Worm (Caenorhabditis elegans): Measurements from ENCODE around the gene srt-40.
"Not testable (repeated sequence)": the region's sequence is repeated elsewhere in the genome, so short reads cannot be mapped to it uniquely, and the experiment has no call there.

srt-40 gene

ce11 chrV:2206181-2206580 is at the start of gene srt-40:
Gene srt-40 (minus strand): TSS chrV:2206281.
- no peak for TF ChIP-seq flt-1 (GFP tag; IDR thresholded peaks at IDR 0.05)
- no peak for TF ChIP-seq klf-2 (GFP tag; conservative IDR thresholded peaks at IDR 0.05)
- TF ChIP-seq ref-1 (GFP tag; conservative IDR thresholded peaks at IDR 0.05) = no peak
- TF ChIP-seq med-1 (GFP tag; optimal IDR thresholded peaks at IDR 0.05; ENCODE audit: insufficient read depth) = no peak
- no peak for TF ChIP-seq tab-1 (GFP tag; IDR thresholded peaks at IDR 0.05)
- TF ChIP-seq cog-1 (tag; optimal IDR thresholded peaks at IDR 0.05) = no peak
- no peak for TF ChIP-seq ztf-23 (GFP tag; IDR thresholded peaks at IDR 0.05)
- no peak for TF ChIP-seq ztf-29 (GFP tag; IDR thresholded peaks at IDR 0.05)
- no peak for TF ChIP-seq T22C8.4 (GFP tag; IDR thresholded peaks at IDR 0.05)

- TF ChIP-seq klf-2 (GFP tag; conservative IDR thresholded peaks at IDR 0.05); ref-1 (GFP tag; conservative IDR thresholded peaks at IDR 0.05); cog-1 (tag; optimal IDR thresholded peaks at IDR 0.05): not testable (repeated sequence)
Observed at ce11 chrV:2255191-2255590, 49.1 kb upstream of the srt-40 start, which contains the start of gene F41B5.1. Gene F41B5.1 (plus strand): TSS chrV:2255533.

DNA sequence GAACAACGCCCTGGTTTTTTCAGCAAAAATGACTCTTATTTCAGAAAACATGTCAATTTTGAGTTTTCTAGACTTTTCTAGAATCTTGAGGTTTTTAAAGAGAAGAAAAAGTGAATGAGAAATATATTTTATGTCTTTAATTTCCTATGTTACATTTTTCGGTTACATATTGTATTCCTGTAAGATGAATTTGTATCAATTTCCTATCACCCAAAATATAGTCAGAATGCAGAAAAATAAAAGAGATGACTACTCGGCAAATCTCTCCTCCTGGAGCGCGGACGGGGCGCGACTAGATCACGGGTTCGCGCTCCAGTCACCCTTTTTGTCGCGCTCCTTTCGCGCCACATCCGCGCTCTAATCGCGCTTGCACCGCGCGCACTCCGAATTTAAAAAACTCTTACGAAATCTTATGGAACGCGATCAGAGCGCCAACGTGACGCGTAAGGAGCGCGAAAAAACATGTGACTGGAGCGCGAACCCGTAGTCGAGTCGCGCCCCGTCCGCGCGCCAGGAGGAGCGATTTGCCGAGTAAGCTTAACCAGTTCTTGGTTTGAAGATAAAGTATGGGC is 48.6 kb upstream of the srt-40 start, which contains the start of gene str-253:
TSS of gene str-253 (minus strand) at position 51 of the 572 bp plus-strand sequence.
- TF ChIP-seq ztf-29 (GFP tag; IDR thresholded peaks at IDR 0.05) (no peak), tab-1 (GFP tag; IDR thresholded peaks at IDR 0.05) (no peak), ref-1 (GFP tag; conservative IDR thresholded peaks at IDR 0.05) (no peak), flt-1 (GFP tag; IDR thresholded peaks at IDR 0.05) (no peak), cog-1 (tag; optimal IDR thresholded peaks at IDR 0.05) (no peak), ztf-23 (GFP tag; IDR thresholded peaks at IDR 0.05) (no peak), med-1 (GFP tag; optimal IDR thresholded peaks at IDR 0.05; ENCODE audit: insufficient read depth) (no peak), T22C8.4 (GFP tag; IDR thresholded peaks at IDR 0.05) (no peak), klf-2 (GFP tag; conservative IDR thresholded peaks at IDR 0.05) (no peak)

ce11 chrV:2251774-2252173 is 45.7 kb upstream of the srt-40 start:
- TF ChIP-seq tab-1 (GFP tag; IDR thresholded peaks at IDR 0.05) (no peak), ztf-23 (GFP tag; IDR thresholded peaks at IDR 0.05) (no peak), ref-1 (GFP tag; conservative IDR thresholded peaks at IDR 0.05) (no peak), cog-1 (tag; optimal IDR thresholded peaks at IDR 0.05) (no peak), klf-2 (GFP tag; conservative IDR thresholded peaks at IDR 0.05) (no peak), med-1 (GFP tag; optimal IDR thresholded peaks at IDR 0.05; ENCODE audit: insufficient read depth) (no peak), T22C8.4 (GFP tag; IDR thresholded peaks at IDR 0.05) (no peak), ztf-29 (GFP tag; IDR thresholded peaks at IDR 0.05) (no peak), flt-1 (GFP tag; IDR thresholded peaks at IDR 0.05) (no peak)

DNA sequence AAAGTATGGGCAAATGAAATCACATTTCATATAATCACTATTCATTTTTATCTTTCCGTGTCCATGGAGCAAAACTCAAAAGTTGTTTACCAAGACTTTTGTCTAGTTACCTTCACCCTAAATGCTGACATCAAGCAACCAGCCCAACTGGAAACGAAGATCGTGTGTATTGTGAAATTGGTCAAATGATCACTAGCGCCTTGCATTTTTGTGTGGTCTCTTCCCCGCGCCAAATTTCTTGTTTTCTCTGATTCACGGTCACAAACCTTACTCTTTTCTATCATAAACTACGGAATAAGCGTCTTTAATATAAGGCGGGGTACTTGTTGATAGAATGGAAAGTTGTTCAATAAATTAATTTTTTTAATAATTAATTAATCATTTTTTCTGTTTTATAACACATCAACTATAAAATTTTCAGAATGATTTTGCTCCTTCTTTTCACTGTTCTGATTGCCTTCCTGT is 44.1 kb upstream of the srt-40 start, which contains the start of gene cyp-33C7:
TSS of gene cyp-33C7 (plus strand) at position 415 of the 465 bp plus-strand sequence.
- TF ChIP-seq tab-1 (GFP tag; IDR thresholded peaks at IDR 0.05) = no peak
- no peak for TF ChIP-seq ztf-29 (GFP tag; IDR thresholded peaks at IDR 0.05)
- no peak for TF ChIP-seq T22C8.4 (GFP tag; IDR thresholded peaks at IDR 0.05)
- no peak for TF ChIP-seq ztf-23 (GFP tag; IDR thresholded peaks at IDR 0.05)
- no peak for TF ChIP-seq cog-1 (tag; optimal IDR thresholded peaks at IDR 0.05)
- no peak for TF ChIP-seq flt-1 (GFP tag; IDR thresholded peaks at IDR 0.05)
- no peak for TF ChIP-seq ref-1 (GFP tag; conservative IDR thresholded peaks at IDR 0.05)
- TF ChIP-seq klf-2 (GFP tag; conservative IDR thresholded peaks at IDR 0.05) = no peak
- TF ChIP-seq med-1 (GFP tag; optimal IDR thresholded peaks at IDR 0.05; ENCODE audit: insufficient read depth) = no peak

DNA sequence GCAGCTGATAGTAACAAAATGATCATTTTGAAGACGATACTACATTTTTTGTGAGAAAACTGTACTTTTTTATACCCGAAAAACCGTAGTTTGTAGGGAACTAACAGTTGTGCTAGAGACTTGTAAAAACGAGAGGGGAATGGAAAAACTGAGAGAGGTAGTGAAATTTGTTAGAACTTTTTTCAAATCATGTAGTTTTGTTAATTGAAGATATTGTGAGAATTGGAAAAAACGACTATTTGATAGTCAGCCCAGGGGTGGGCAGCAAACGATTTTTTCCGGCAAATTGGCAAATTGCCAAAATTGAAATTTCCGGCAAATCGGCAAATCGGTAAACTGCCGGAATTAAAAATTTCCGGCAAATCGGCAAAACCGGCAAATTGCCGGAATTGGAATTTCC is 43.2 kb upstream of the srt-40 start, which contains the start of gene cyp-33C6:
TSS of gene cyp-33C6 (minus strand) at position 101 of the 400 bp plus-strand sequence.
- TF ChIP-seq med-1 (GFP tag; optimal IDR thresholded peaks at IDR 0.05; ENCODE audit: insufficient read depth) (no peak), T22C8.4 (GFP tag; IDR thresholded peaks at IDR 0.05) (no peak), cog-1 (tag; optimal IDR thresholded peaks at IDR 0.05) (no peak), ref-1 (GFP tag; conservative IDR thresholded peaks at IDR 0.05) (no peak), klf-2 (GFP tag; conservative IDR thresholded peaks at IDR 0.05) (no peak), ztf-29 (GFP tag; IDR thresholded peaks at IDR 0.05) (no peak), ztf-23 (GFP tag; IDR thresholded peaks at IDR 0.05) (no peak), tab-1 (GFP tag; IDR thresholded peaks at IDR 0.05) (no peak)

ce11 chrV:2244751-2245150 is 38.7 kb upstream of the srt-40 start, which contains the start of gene cyp-33C5:
Gene cyp-33C5 (plus strand): TSS chrV:2245004.
- no peak for TF ChIP-seq flt-1 (GFP tag; IDR thresholded peaks at IDR 0.05)
- TF ChIP-seq med-1 (GFP tag; optimal IDR thresholded peaks at IDR 0.05; ENCODE audit: insufficient read depth) = no peak
- no peak for TF ChIP-seq tab-1 (GFP tag; IDR thresholded peaks at IDR 0.05)
- no peak for TF ChIP-seq ztf-29 (GFP tag; IDR thresholded peaks at IDR 0.05)
- TF ChIP-seq ref-1 (GFP tag; conservative IDR thresholded peaks at IDR 0.05) = no peak
- no peak for TF ChIP-seq klf-2 (GFP tag; conservative IDR thresholded peaks at IDR 0.05)
- TF ChIP-seq cog-1 (tag; optimal IDR thresholded peaks at IDR 0.05) = no peak
- TF ChIP-seq T22C8.4 (GFP tag; IDR thresholded peaks at IDR 0.05) = no peak
- no peak for TF ChIP-seq ztf-23 (GFP tag; IDR thresholded peaks at IDR 0.05)

DNA sequence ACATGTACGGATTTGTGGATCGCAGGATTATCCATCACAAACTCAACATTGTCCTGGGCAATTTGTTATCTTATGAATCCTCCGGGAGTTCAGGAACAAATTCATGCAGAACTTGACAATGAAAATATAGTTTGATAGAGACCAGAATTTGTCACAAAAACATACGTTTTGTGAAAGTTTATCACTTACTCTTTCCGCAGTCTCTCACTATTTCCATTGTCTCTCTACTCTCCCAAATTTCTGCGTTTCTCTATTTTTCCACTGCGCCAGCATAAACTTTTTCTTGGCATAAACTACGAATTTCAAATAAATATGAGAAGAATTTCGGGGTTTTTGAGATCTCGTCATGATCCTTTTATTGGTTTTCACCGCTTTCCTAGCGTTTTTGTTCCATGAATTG is 36.5 kb upstream of the srt-40 start, which contains the start of gene cyp-33C3:
TSS of gene cyp-33C3 (plus strand) at position 149 of the 400 bp plus-strand sequence.
- TF ChIP-seq ztf-29 (GFP tag; IDR thresholded peaks at IDR 0.05) = no peak
- no peak for TF ChIP-seq cog-1 (tag; optimal IDR thresholded peaks at IDR 0.05)
- no peak for TF ChIP-seq flt-1 (GFP tag; IDR thresholded peaks at IDR 0.05)
- no peak for TF ChIP-seq ztf-23 (GFP tag; IDR thresholded peaks at IDR 0.05)
- TF ChIP-seq ref-1 (GFP tag; conservative IDR thresholded peaks at IDR 0.05) = no peak
- TF ChIP-seq med-1 (GFP tag; optimal IDR thresholded peaks at IDR 0.05; ENCODE audit: insufficient read depth) = no peak
- TF ChIP-seq T22C8.4 (GFP tag; IDR thresholded peaks at IDR 0.05) = no peak
- TF ChIP-seq tab-1 (GFP tag; IDR thresholded peaks at IDR 0.05) = no peak
- TF ChIP-seq klf-2 (GFP tag; conservative IDR thresholded peaks at IDR 0.05) = no peak

DNA sequence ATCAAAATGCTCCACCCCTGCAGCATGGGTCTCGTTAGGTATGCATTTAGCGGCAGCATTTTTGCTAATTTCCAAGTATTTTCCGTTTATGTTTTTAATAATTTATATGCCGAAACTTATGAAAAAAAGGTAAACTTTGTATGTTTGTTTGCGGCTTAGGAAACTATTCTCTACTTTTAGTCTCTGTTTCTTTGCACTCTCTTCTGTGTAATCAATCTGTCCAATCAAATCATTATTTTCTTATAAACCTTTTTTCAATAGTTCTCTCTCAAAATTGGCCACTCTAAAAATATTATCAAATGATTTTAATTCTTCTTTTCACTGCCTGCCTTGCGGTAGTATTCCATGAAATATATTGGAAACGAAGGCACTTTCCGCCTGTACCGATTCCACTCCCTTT is 31.9 kb upstream of the srt-40 start:
- no peak for TF ChIP-seq ztf-23 (GFP tag; IDR thresholded peaks at IDR 0.05)
- TF ChIP-seq cog-1 (tag; optimal IDR thresholded peaks at IDR 0.05) = no peak

DNA sequence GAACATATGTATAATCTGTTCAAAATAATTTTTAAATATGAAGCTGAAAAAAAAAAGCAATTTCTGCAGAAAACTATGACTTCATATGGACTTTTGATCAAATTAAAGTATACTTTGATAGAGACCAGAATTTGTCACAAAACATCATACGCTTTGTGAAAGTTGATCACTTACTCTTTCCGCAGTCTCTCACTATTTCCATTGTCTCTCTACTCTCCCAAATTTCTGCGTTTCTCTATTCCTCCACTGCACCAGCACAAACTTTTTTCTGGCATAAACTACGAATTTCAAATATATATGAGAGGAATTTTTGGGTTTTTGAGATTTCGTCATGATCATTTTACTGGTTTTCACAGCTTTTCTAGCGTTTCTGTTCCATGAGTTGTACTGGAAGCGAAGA is 29.8 kb upstream of the srt-40 start, which contains the start of gene cyp-33C4:
TSS of gene cyp-33C4 (plus strand) at position 293 of the 400 bp plus-strand sequence.
- TF ChIP-seq flt-1 (GFP tag; IDR thresholded peaks at IDR 0.05) (no peak), tab-1 (GFP tag; IDR thresholded peaks at IDR 0.05) (no peak), T22C8.4 (GFP tag; IDR thresholded peaks at IDR 0.05) (no peak)

All from whole organism, midembryonic.